Fruit fly (Drosophila melanogaster): Measurements from ENCODE around the gene CG12003.

The CG12003 gene

dm6 chr3L:1579169-1579853 is 14.1 kb downstream of the CG12003 start (continued):
- peak; percentile 13; the same call in 1 of the 2 replicates for TF ChIP-seq klu (GFP tag; IDR thresholded peaks at IDR 0.05)
- TF ChIP-seq otp (GFP tag; IDR thresholded peaks at IDR 0.05) = peak; percentile 75; the same call in 2 of the 3 replicates
- TF ChIP-seq crol (GFP tag; IDR thresholded peaks at IDR 0.05) = peak; percentile 90
- peak; percentile 93 for TF ChIP-seq CG11696 (GFP tag; IDR thresholded peaks at IDR 0.05)
- TF ChIP-seq NK7.1 (GFP tag; optimal IDR thresholded peaks at IDR 0.05) = peak; percentile 38
- TF ChIP-seq CG13894 (tag; optimal IDR thresholded peaks at IDR 0.05) = no peak
- no peak for TF ChIP-seq Ravus (GFP tag; IDR thresholded peaks at IDR 0.05)
- peak; percentile 38 for TF ChIP-seq CG18476 (GFP tag; optimal IDR thresholded peaks at IDR 0.05)
- peak; percentile 35 for TF ChIP-seq mam (GFP tag; optimal IDR thresholded peaks at IDR 0.05)
- TF ChIP-seq CG14014 (GFP tag; IDR thresholded peaks at IDR 0.05) = 0 out of 2 replicates have a peak, but pooled peaks have one; percentile 13
- no peak for TF ChIP-seq Max (GFP tag; optimal IDR thresholded peaks at IDR 0.05)
- TF ChIP-seq CG8359 (GFP tag; optimal IDR thresholded peaks at IDR 0.05; ENCODE audit: borderline replicate concordance) = peak; percentile 81
- peak; percentile 58 for TF ChIP-seq sug (tag; optimal IDR thresholded peaks at IDR 0.05)
- TF ChIP-seq Lim3 (GFP tag; IDR thresholded peaks at IDR 0.05) = no peak
- TF ChIP-seq yki (optimal IDR thresholded peaks at IDR 0.05) = no peak
- no peak for TF ChIP-seq fru (optimal IDR thresholded peaks at IDR 0.05)
- peak; percentile 71 for TF ChIP-seq CG6765 (GFP tag; optimal IDR thresholded peaks at IDR 0.05)
- TF ChIP-seq sim (GFP tag; IDR thresholded peaks at IDR 0.05) = no peak
- peak; percentile 93 for TF ChIP-seq CG6813 (GFP tag; optimal IDR thresholded peaks at IDR 0.05)
- peak; percentile 0 for TF ChIP-seq Dek (tag; optimal IDR thresholded peaks at IDR 0.05)
- TF ChIP-seq CG11398 (GFP tag; optimal IDR thresholded peaks at IDR 0.05) = peak; percentile 75
- TF ChIP-seq CG2678 (tag; optimal IDR thresholded peaks at IDR 0.05) = peak; percentile 80
- peak; percentile 48 for TF ChIP-seq pfk (GFP tag; optimal IDR thresholded peaks at IDR 0.05)
- TF ChIP-seq CG10147 (GFP tag; optimal IDR thresholded peaks at IDR 0.05) = peak; percentile 64
- peak; percentile 37 for TF ChIP-seq Ets97D (GFP tag; optimal IDR thresholded peaks at IDR 0.05)
- peak; percentile 42 for TF ChIP-seq CG3995 (GFP tag; optimal IDR thresholded peaks at IDR 0.05)
- TF ChIP-seq CG17186 (GFP tag; optimal IDR thresholded peaks at IDR 0.05) = peak; percentile 75
- TF ChIP-seq CG18262 (tag; optimal IDR thresholded peaks at IDR 0.05) = peak; percentile 78
- no peak for TF ChIP-seq lbe (GFP tag; optimal IDR thresholded peaks at IDR 0.05)
- peak; percentile 34 for TF ChIP-seq grn (GFP tag; optimal IDR thresholded peaks at IDR 0.05)
- no peak for TF ChIP-seq nom (GFP tag; optimal IDR thresholded peaks at IDR 0.05)
- peak; percentile 73 for TF ChIP-seq cg (GFP tag; optimal IDR thresholded peaks at IDR 0.05)
- peak; percentile 16 for TF ChIP-seq CG9609 (GFP tag; optimal IDR thresholded peaks at IDR 0.05)
- TF ChIP-seq az2 (GFP tag; optimal IDR thresholded peaks at IDR 0.05) = peak; percentile 26
- peak; percentile 28 for TF ChIP-seq caup (GFP tag; optimal IDR thresholded peaks at IDR 0.05; ENCODE audit: severe bottlenecking)
- TF ChIP-seq Bteb2 (GFP tag; optimal IDR thresholded peaks at IDR 0.05) = peak; percentile 25
- peak; percentile 30 for TF ChIP-seq disco-r (GFP tag; optimal IDR thresholded peaks at IDR 0.05)
- peak; percentile 55 for TF ChIP-seq Meics (GFP tag; optimal IDR thresholded peaks at IDR 0.05)
- TF ChIP-seq dmrt99B (tag; optimal IDR thresholded peaks at IDR 0.05) = peak; percentile 82
- TF ChIP-seq CG9817 (tag; optimal IDR thresholded peaks at IDR 0.05) = peak; percentile 34
- TF ChIP-seq CG12236 (GFP tag; optimal IDR thresholded peaks at IDR 0.05) = peak; percentile 48
- peak; percentile 65 for TF ChIP-seq CG13296 (GFP tag; optimal IDR thresholded peaks at IDR 0.05)
- peak; percentile 83 for TF ChIP-seq CG15601 (tag; optimal IDR thresholded peaks at IDR 0.05)
- TF ChIP-seq HLHmδ (GFP tag; optimal IDR thresholded peaks at IDR 0.05) = peak; percentile 95
- TF ChIP-seq CG17829 (tag; optimal IDR thresholded peaks at IDR 0.05) = peak; percentile 72
- peak; percentile 23 for TF ChIP-seq lilli (GFP tag; optimal IDR thresholded peaks at IDR 0.05)
- TF ChIP-seq CG43689 (GFP tag; IDR thresholded peaks at IDR 0.05) = peak; percentile 45; the same call in 1 of the 2 replicates
- no peak for TF ChIP-seq schlank (tag; optimal IDR thresholded peaks at IDR 0.05)
- peak; percentile 83 for TF ChIP-seq ci (GFP tag; IDR thresholded peaks at IDR 0.05)
- no peak for TF ChIP-seq CG1792 (GFP tag; optimal IDR thresholded peaks at IDR 0.05)

Data from whole organism, embryonic.